Worm (Caenorhabditis elegans) whole organism, L3 larva: ENCODE data around the gene srsx-37.

Source experiments
- aly-2 ChIP-seq: fragments of 150-350 bp; optimal IDR thresholded peaks from 2 replicates; lab custom pipeline; 2014; ENCODE audit warnings: missing biosample characterization, missing genetic modification characterization
- ceh-28 ChIP-seq: fragments of 150-350 bp; optimal IDR thresholded peaks from 2 replicates; lab custom pipeline; 2014; ENCODE audit warnings: missing biosample characterization, missing genetic modification reagents, missing genetic modification characterization
- nhr-25 ChIP-seq: sonication (generic microtip); optimal IDR thresholded peaks from 2 replicates; lab custom pipeline; 2017; ENCODE audit warnings: missing biosample characterization, missing genetic modification characterization
- zag-1 ChIP-seq: fragments of 150-350 bp; optimal IDR thresholded peaks from 2 replicates; lab custom pipeline; 2014; ENCODE audit warnings: missing biosample characterization, missing genetic modification characterization

- TF ChIP-seq ceh-28 (tag; lab: Kevin White, UChicago) (no peak), aly-2 (no peak), zag-1 (no peak), nhr-25 (no peak)
Measured at ce11 chrV:15272263-15272662, 13.3 kb upstream of the srsx-37 start, which contains the start of gene T10H4.4.
